Worm (Caenorhabditis elegans): ENCODE data around the gene fnip-2.

- TF ChIP-seq tbx-37 (GFP tag; conservative IDR thresholded peaks at IDR 0.05) (no peak), ceh-13 (GFP tag; optimal IDR thresholded peaks at IDR 0.05) (no peak), hmbx-1 (tag; optimal IDR thresholded peaks at IDR 0.05) (no peak), sea-1 (GFP tag; conservative IDR thresholded peaks at IDR 0.05) (no peak), flt-1 (GFP tag; IDR thresholded peaks at IDR 0.05) (no peak), ets-7 (tag; optimal IDR thresholded peaks at IDR 0.05) (no peak), ama-1 (optimal IDR thresholded peaks at IDR 0.05) (no peak), aly-1 (tag; optimal IDR thresholded peaks at IDR 0.05) (no peak), hnd-1 (tag; optimal IDR thresholded peaks at IDR 0.05) (no peak), scrt-1 (GFP tag; IDR thresholded peaks at IDR 0.05) (no peak), tra-4 (tag; optimal IDR thresholded peaks at IDR 0.05) (no peak), pes-1 (GFP tag; IDR thresholded peaks at IDR 0.05) (no peak)
Observed at ce11 chrIV:2222528-2222927, at the start of gene fnip-2.
